Worm (Caenorhabditis elegans): ENCODE measurements around the gene tbc-2.

DNA sequence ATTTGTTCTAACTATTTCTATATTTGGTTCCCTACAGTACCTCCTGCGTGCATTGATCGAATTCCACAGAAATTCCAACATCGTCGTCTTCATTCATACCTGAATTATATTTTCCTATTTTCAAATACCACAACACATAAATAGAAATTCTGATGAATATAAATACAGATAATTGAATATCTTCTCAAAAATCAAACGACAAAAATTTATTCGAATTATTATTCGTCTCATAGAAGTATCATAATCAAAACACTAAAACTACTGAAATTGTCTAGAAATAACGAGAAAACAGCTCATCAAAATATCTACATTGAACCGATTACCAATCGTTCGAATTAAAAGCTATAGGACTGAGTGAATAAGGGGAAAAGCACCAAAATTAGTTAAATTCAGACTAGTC lies 5.9 kb upstream of the tbc-2 start, which contains the start of gene gtap-1:
- TF ChIP-seq mep-1 (tag; optimal IDR thresholded peaks at IDR 0.05) (no peak), sox-4 (tag; optimal IDR thresholded peaks at IDR 0.05) (no peak), ama-1 (optimal IDR thresholded peaks at IDR 0.05) (no peak), lin-14 (GFP tag; optimal IDR thresholded peaks at IDR 0.05) (no peak), lsy-2 (tag; optimal IDR thresholded peaks at IDR 0.05) (no peak), fkh-10 (GFP tag; optimal IDR thresholded peaks at IDR 0.05) (no peak), elt-3 (tag; optimal IDR thresholded peaks at IDR 0.05) (no peak), nhr-19 (GFP tag; conservative IDR thresholded peaks at IDR 0.05) (no peak), aly-2 (tag; optimal IDR thresholded peaks at IDR 0.05) (no peak), sup-37 (GFP tag; optimal IDR thresholded peaks at IDR 0.05) (no peak), swsn-7 (tag; optimal IDR thresholded peaks at IDR 0.05) (no peak), unc-62 (GFP tag; optimal IDR thresholded peaks at IDR 0.05) (no peak), sptf-1 (tag; optimal IDR thresholded peaks at IDR 0.05) (no peak), mdl-1 (tag; optimal IDR thresholded peaks at IDR 0.05) (no peak)
